Worm (Caenorhabditis elegans) whole organism, young adult: Measurements from ENCODE around the gene ZK643.6.

ENCODE experiments used
- B0035.1 ChIP-seq: sonication (generic microtip); optimal IDR thresholded peaks from 2 replicates; lab custom pipeline; 2016; ENCODE audit warnings: missing genetic modification characterization, mild to moderate bottlenecking, missing compliant biosample characterization, missing genotype, missing genetic modification reagents
- B0261.1 ChIP-seq: sonication (generic microtip); optimal IDR thresholded peaks from 2 replicates; lab custom pipeline; 2016; ENCODE audit warnings: mild to moderate bottlenecking, missing genetic modification characterization, moderate library complexity, missing compliant biosample characterization
- B0336.3 ChIP-seq: fragments of 200-800 bp; sonication (Bioruptor generic); IDR thresholded peaks from 2 replicates; pipeline ENCODE4 v1.3.6; 2022; ENCODE audit warnings: missing genetic modification characterization, missing compliant biosample characterization
- C06A6.2 ChIP-seq: fragments of 200-800 bp; sonication (Bioruptor generic); conservative IDR thresholded peaks from 2 replicates; pipeline ENCODE4 v1.3.6; 2022; ENCODE audit warnings: missing genetic modification characterization, missing compliant biosample characterization
- D2030.7 ChIP-seq: fragments of 200-800 bp; sonication (Bioruptor generic); IDR thresholded peaks from 2 replicates; pipeline ENCODE4 v1.3.6; 2022; ENCODE audit warnings: missing genetic modification reagents, missing genetic modification characterization, missing compliant biosample characterization
- F22D6.2 ChIP-seq: sonication (generic microtip); optimal IDR thresholded peaks from 2 replicates; lab custom pipeline; 2016; ENCODE audit warnings: mild to moderate bottlenecking, missing genetic modification characterization, missing compliant biosample characterization
- F33H1.4 ChIP-seq: fragments of 200-800 bp; sonication (Bioruptor generic); IDR thresholded peaks from 2 replicates; pipeline ENCODE4 v1.3.6; 2022; ENCODE audit warnings: missing genetic modification reagents, missing genetic modification characterization, missing compliant biosample characterization
- F37B4.10 ChIP-seq: fragments of 200-800 bp; sonication (Bioruptor generic); IDR thresholded peaks from 2 replicates; pipeline ENCODE4 v1.3.6; 2022; ENCODE audit warnings: missing genetic modification characterization, missing compliant biosample characterization
- F49E8.2 ChIP-seq: sonication (generic microtip); optimal IDR thresholded peaks from 3 replicates; lab custom pipeline; 2017; ENCODE audit warnings: missing genetic modification characterization, mild to moderate bottlenecking, missing compliant biosample characterization, antibody characterized with exemption, moderate library complexity; ENCODE audit not compliant: insufficient read depth
- F57A8.1 ChIP-seq: fragments of 200-800 bp; sonication (Bioruptor generic); optimal IDR thresholded peaks from 2 replicates; lab custom pipeline; 2018; ENCODE audit warnings: mild to moderate bottlenecking, missing genetic modification characterization, moderate library complexity, missing compliant biosample characterization
- F57C9.4 ChIP-seq: sonication (generic microtip); optimal IDR thresholded peaks from 2 replicates; lab custom pipeline; 2017; ENCODE audit warnings: mild to moderate bottlenecking, missing genetic modification characterization, missing compliant biosample characterization
- K12H6.12 ChIP-seq: fragments of 200-800 bp; sonication (Bioruptor generic); optimal IDR thresholded peaks from 2 replicates; lab custom pipeline; 2018; ENCODE audit warnings: mild to moderate bottlenecking, missing genetic modification characterization, missing compliant biosample characterization
- T07F8.4 ChIP-seq: sonication (generic microtip); optimal IDR thresholded peaks from 2 replicates; lab custom pipeline; 2016; ENCODE audit warnings: mild to moderate bottlenecking, missing genetic modification characterization, moderate library complexity, missing compliant biosample characterization
- Y79H2A.3 ChIP-seq: fragments of 200-800 bp; sonication (Bioruptor generic); conservative IDR thresholded peaks from 2 replicates; pipeline ENCODE4 v1.3.6; 2022; ENCODE audit warnings: missing genetic modification reagents, missing genetic modification characterization, missing compliant biosample characterization
- Y95B8A.8 ChIP-seq: fragments of 200-800 bp; sonication (Bioruptor generic); IDR thresholded peaks from 2 replicates; pipeline ENCODE4 v1.3.6; 2022; ENCODE audit warnings: missing genetic modification reagents, missing genetic modification characterization, missing compliant biosample characterization
- akir-1 ChIP-seq: fragments of 200-800 bp; sonication (Bioruptor generic); optimal IDR thresholded peaks from 2 replicates; lab custom pipeline; 2018; ENCODE audit warnings: mild to moderate bottlenecking, missing genetic modification characterization, moderate library complexity, missing compliant biosample characterization
- ama-1 ChIP-seq, 3 experiments: fragments of 150-350 bp in 1 of 3; sonication (generic microtip) in 2 of 3; optimal IDR thresholded peaks; 2 replicates each; lab custom pipeline; 2014 to 2018; ENCODE audit warnings: missing biosample characterization in 2 of 3, missing genetic modification characterization in 2 of 3, missing genetic modification reagents in 2 of 3
- aptf-3 ChIP-seq: fragments of 200-800 bp; sonication (Bioruptor generic); IDR thresholded peaks from 2 replicates; pipeline ENCODE4 v1.3.6; 2022; ENCODE audit warnings: missing genetic modification characterization, missing compliant biosample characterization
- atf-7 ChIP-seq: sonication (generic microtip); optimal IDR thresholded peaks from 2 replicates; lab custom pipeline; 2017; ENCODE audit warnings: mild to moderate bottlenecking, missing genetic modification characterization, missing compliant biosample characterization
- attf-6 ChIP-seq: fragments of 200-800 bp; sonication (Bioruptor generic); IDR thresholded peaks from 2 replicates; pipeline ENCODE4 v1.3.6; 2022; ENCODE audit warnings: missing genetic modification reagents, missing genetic modification characterization, missing compliant biosample characterization
- ceh-100 ChIP-seq: fragments of 200-800 bp; sonication (Bioruptor generic); IDR thresholded peaks from 2 replicates; pipeline ENCODE4 v1.3.6; 2022; ENCODE audit warnings: missing genetic modification reagents, missing genetic modification characterization, missing compliant biosample characterization
- chd-7 ChIP-seq: sonication (generic microtip); optimal IDR thresholded peaks from 2 replicates; lab custom pipeline; 2016; ENCODE audit warnings: mild to moderate bottlenecking, missing genetic modification characterization, moderate library complexity, missing compliant biosample characterization
- dpff-1 ChIP-seq: sonication (generic microtip); optimal IDR thresholded peaks from 2 replicates; lab custom pipeline; 2017; ENCODE audit warnings: mild to moderate bottlenecking, missing genetic modification characterization, missing compliant biosample characterization
- dpl-1 ChIP-seq: fragments of 150-350 bp; optimal IDR thresholded peaks from 2 replicates; lab custom pipeline; 2014; ENCODE audit warnings: missing biosample characterization, missing genetic modification reagents, missing genetic modification characterization
- gei-17 ChIP-seq: fragments of 200-800 bp; sonication (Bioruptor generic); optimal IDR thresholded peaks from 2 replicates; lab custom pipeline; 2018; ENCODE audit warnings: mild to moderate bottlenecking, missing genetic modification characterization, missing compliant biosample characterization
- him-1 ChIP-seq: sonication (generic microtip); optimal IDR thresholded peaks from 2 replicates; lab custom pipeline; 2016; ENCODE audit warnings: missing genotype, missing genetic modification reagents, missing genetic modification characterization, missing compliant biosample characterization
- hrde-1 ChIP-seq: sonication (generic microtip); optimal IDR thresholded peaks from 2 replicates; lab custom pipeline; 2016; ENCODE audit warnings: missing genetic modification characterization, mild to moderate bottlenecking, missing compliant biosample characterization, moderate library complexity, missing genotype, missing genetic modification reagents, borderline replicate concordance
- lag-1 ChIP-seq: fragments of 200-800 bp; sonication (Bioruptor generic); IDR thresholded peaks from 2 replicates; pipeline ENCODE4 v1.3.6; 2022; ENCODE audit warnings: missing genetic modification reagents, missing genetic modification characterization, missing compliant biosample characterization
- let-526 ChIP-seq: fragments of 200-800 bp; sonication (Bioruptor generic); IDR thresholded peaks from 2 replicates; pipeline ENCODE4 v1.3.6; 2022; ENCODE audit warnings: missing genetic modification reagents, missing genetic modification characterization, missing compliant biosample characterization
- lin-40 ChIP-seq: sonication (generic microtip); optimal IDR thresholded peaks from 2 replicates; lab custom pipeline; 2016; ENCODE audit warnings: missing genetic modification characterization, mild to moderate bottlenecking, missing compliant biosample characterization, missing genotype, missing genetic modification reagents
- madf-3 ChIP-seq: fragments of 200-800 bp; sonication (Bioruptor generic); IDR thresholded peaks from 2 replicates; pipeline ENCODE4 v1.3.6; 2022; ENCODE audit warnings: missing genetic modification reagents, missing genetic modification characterization, missing compliant biosample characterization
- madf-6 ChIP-seq: fragments of 200-800 bp; sonication (Bioruptor generic); IDR thresholded peaks from 2 replicates; pipeline ENCODE4 v1.3.6; 2022; ENCODE audit warnings: missing genetic modification reagents, missing genetic modification characterization, missing compliant biosample characterization
- madf-8 ChIP-seq: fragments of 200-800 bp; sonication (Bioruptor generic); conservative IDR thresholded peaks from 2 replicates; pipeline ENCODE4 v1.3.6; 2022; ENCODE audit warnings: missing genetic modification reagents, missing genetic modification characterization, missing compliant biosample characterization
- mcd-1 ChIP-seq: fragments of 200-800 bp; sonication (Bioruptor generic); IDR thresholded peaks from 2 replicates; pipeline ENCODE4 v1.3.6; 2022; ENCODE audit warnings: missing genetic modification reagents, missing genetic modification characterization, missing compliant biosample characterization
- mes-4 ChIP-seq: sonication (generic microtip); optimal IDR thresholded peaks from 2 replicates; lab custom pipeline; 2016; ENCODE audit warnings: missing genotype, missing genetic modification characterization, missing compliant biosample characterization
- nhr-27 ChIP-seq: fragments of 200-800 bp; sonication (Bioruptor generic); optimal IDR thresholded peaks from 2 replicates; lab custom pipeline; 2018; ENCODE audit warnings: mild to moderate bottlenecking, missing genetic modification characterization, moderate library complexity, missing compliant biosample characterization
- nhr-90 ChIP-seq: sonication (generic microtip); optimal IDR thresholded peaks from 2 replicates; lab custom pipeline; 2016; ENCODE audit warnings: missing genotype, mild to moderate bottlenecking, missing genetic modification characterization, missing compliant biosample characterization
- snpc-1.1 ChIP-seq: sonication (generic microtip); optimal IDR thresholded peaks from 2 replicates; lab custom pipeline; 2017; ENCODE audit warnings: missing genetic modification characterization, mild to moderate bottlenecking, missing compliant biosample characterization, antibody characterized with exemption, moderate library complexity, missing genotype, missing genetic modification reagents; ENCODE audit not compliant: insufficient read depth
- somi-1 ChIP-seq: fragments of 200-800 bp; sonication (Bioruptor generic); optimal IDR thresholded peaks from 2 replicates; lab custom pipeline; 2018; ENCODE audit warnings: mild to moderate bottlenecking, missing genetic modification characterization, missing compliant biosample characterization
- sptf-2 ChIP-seq: fragments of 200-800 bp; sonication (Bioruptor generic); optimal IDR thresholded peaks from 2 replicates; lab custom pipeline; 2018; ENCODE audit warnings: mild to moderate bottlenecking, missing genetic modification characterization, missing compliant biosample characterization
- unc-130 ChIP-seq: sonication (generic microtip); optimal IDR thresholded peaks from 2 replicates; lab custom pipeline; 2016; ENCODE audit warnings: missing genetic modification reagents, missing genetic modification characterization, missing compliant biosample characterization
- unc-62 ChIP-seq: fragments of 150-350 bp; optimal IDR thresholded peaks from 2 replicates; lab custom pipeline; 2014; ENCODE audit warnings: missing biosample characterization, missing genetic modification reagents, missing genetic modification characterization
- ztf-18 ChIP-seq: sonication (generic microtip); optimal IDR thresholded peaks from 2 replicates; lab custom pipeline; 2016; ENCODE audit warnings: missing genotype, mild to moderate bottlenecking, missing genetic modification characterization, missing compliant biosample characterization
- ztf-25 ChIP-seq: fragments of 200-800 bp; sonication (Bioruptor generic); IDR thresholded peaks from 2 replicates; pipeline ENCODE4 v1.3.6; 2022; ENCODE audit warnings: missing genetic modification reagents, missing genetic modification characterization, missing compliant biosample characterization

ZK643.6 gene

ce11 chrIII:8937571-8937970 is 23.0 kb downstream of the ZK643.6 start (continued):
- TF ChIP-seq T07F8.4 (tag; lab: Kevin White, UChicago), result peak; percentile 70
- peak; percentile 54 for TF ChIP-seq somi-1
- TF ChIP-seq mcd-1 (GFP tag; lab: Robert Waterston, UW), result no peak
- TF ChIP-seq sptf-2 (GFP tag; lab: Kevin White, UChicago), result peak; percentile 78
- no peak for TF ChIP-seq gei-17 (GFP tag; lab: Kevin White, UChicago)
- peak; percentile 83 for TF ChIP-seq B0261.1 (tag; lab: Kevin White, UChicago)
- TF ChIP-seq mes-4 (tag; lab: Kevin White, UChicago), result peak; percentile 38
- peak; percentile 58 for TF ChIP-seq F49E8.2 (tag; lab: Kevin White, UChicago)
- TF ChIP-seq unc-130 (GFP tag; lab: Kevin White, UChicago), result peak; percentile 39
- TF ChIP-seq nhr-27 (tag; lab: Kevin White, UChicago), result peak; percentile 27
- peak; percentile 86 for TF ChIP-seq ztf-18 (tag; lab: Kevin White, UChicago)
- TF ChIP-seq hrde-1, result peak; percentile 66
- no peak for TF ChIP-seq lag-1
- peak; percentile 84; the same call in 1 of the 2 replicates for TF ChIP-seq ztf-25 (GFP tag; lab: Robert Waterston, UW)
- peak; percentile 89 for TF ChIP-seq nhr-90 (tag; lab: Kevin White, UChicago)
- TF ChIP-seq, all 124 proteins: peak for 73

ce11 chrIII:8934378-8934777 is 26.2 kb downstream of the ZK643.6 start:
- no peak for TF ChIP-seq unc-62 (GFP tag; lab: Kevin White, UChicago)
- no peak for TF ChIP-seq F57A8.1 (GFP tag; lab: Kevin White, UChicago)
- TF ChIP-seq Y79H2A.3 (GFP tag; lab: Robert Waterston, UW), result no peak
- TF ChIP-seq somi-1, result no peak
- TF ChIP-seq madf-6 (GFP tag; lab: Robert Waterston, UW), result no peak
- no peak for TF ChIP-seq B0336.3 (GFP tag; lab: Robert Waterston, UW)
- TF ChIP-seq aptf-3 (GFP tag; lab: Robert Waterston, UW), result no peak
- no peak for TF ChIP-seq madf-8
- no peak for TF ChIP-seq K12H6.12 (tag; lab: Kevin White, UChicago)
- TF ChIP-seq lin-40 (tag; lab: Kevin White, UChicago), result no peak
- no peak for TF ChIP-seq atf-7 (tag; lab: Kevin White, UChicago)
- TF ChIP-seq F37B4.10 (GFP tag; lab: Robert Waterston, UW), result no peak
- TF ChIP-seq gei-17 (GFP tag; lab: Kevin White, UChicago), result no peak
- no peak for TF ChIP-seq dpff-1 (tag; lab: Kevin White, UChicago)
- no peak for TF ChIP-seq ztf-25 (GFP tag; lab: Robert Waterston, UW)
- no peak for TF ChIP-seq B0035.1
- no peak for TF ChIP-seq F22D6.2 (tag; lab: Kevin White, UChicago)
- no peak for TF ChIP-seq him-1
- TF ChIP-seq, all 124 proteins: peak for 0

- TF ChIP-seq D2030.7 (GFP tag; lab: Robert Waterston, UW), result no peak
These were observed 26.9 kb downstream of the ZK643.6 start for ce11 chrIII:8933696-8934095.

- TF ChIP-seq ama-1 (optimal IDR thresholded peaks at IDR 0.05; lab: Kevin White, UChicago) (no peak), ama-1 (GFP tag; optimal IDR thresholded peaks at IDR 0.05; lab: Kevin White, UChicago) (no peak), akir-1 (GFP tag; lab: Kevin White, UChicago) (no peak), snpc-1.1 (no peak), F22D6.2 (tag; lab: Kevin White, UChicago) (no peak), nhr-90 (tag; lab: Kevin White, UChicago) (no peak), ztf-25 (GFP tag; lab: Robert Waterston, UW) (no peak), C06A6.2 (no peak), dpl-1 (GFP tag; lab: Kevin White, UChicago) (no peak), B0035.1 (no peak), chd-7 (tag; lab: Kevin White, UChicago) (no peak), attf-6 (GFP tag; lab: Robert Waterston, UW) (no peak), Y95B8A.8 (GFP tag; lab: Robert Waterston, UW) (no peak), F57C9.4 (tag; lab: Kevin White, UChicago) (no peak), let-526 (GFP tag; lab: Robert Waterston, UW) (no peak), F33H1.4 (GFP tag; lab: Robert Waterston, UW) (no peak), mcd-1 (GFP tag; lab: Robert Waterston, UW) (no peak), ceh-100 (GFP tag; lab: Robert Waterston, UW) (no peak), madf-3 (GFP tag; lab: Robert Waterston, UW) (no peak)
These were observed 30.8 kb downstream of the ZK643.6 start, which contains the start of gene arrd-15 for ce11 chrIII:8929723-8930122. Gene arrd-15 (plus strand): TSS chrIII:8930023.
